Worm (Caenorhabditis elegans): Measurements from ENCODE around the gene nspc-20.

DNA sequence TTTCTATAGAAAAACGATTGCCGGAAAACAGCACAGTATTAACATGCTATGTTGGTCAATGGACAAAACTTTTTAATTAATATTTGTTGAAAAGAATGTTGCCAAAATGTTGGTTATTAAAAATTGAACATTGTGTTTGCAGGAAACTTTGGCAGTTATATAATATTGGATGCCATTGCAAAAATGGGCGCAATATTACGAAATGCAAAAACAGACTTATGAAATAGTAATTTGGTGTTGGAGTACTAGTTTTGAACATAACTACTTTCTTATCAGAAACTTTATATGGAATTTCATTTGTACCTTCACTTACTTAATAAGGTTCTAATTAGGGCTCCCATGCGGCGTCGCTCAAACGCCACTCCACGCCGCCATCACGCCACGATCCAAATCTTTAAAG is 19.6 kb downstream of the nspc-20 start:
- TF ChIP-seq unc-62 (GFP tag; optimal IDR thresholded peaks at IDR 0.05) (no peak), ztf-4 (tag; optimal IDR thresholded peaks at IDR 0.05) (no peak), R02D3.7 (tag; optimal IDR thresholded peaks at IDR 0.05) (no peak), ceh-82 (tag; optimal IDR thresholded peaks at IDR 0.05) (no peak), C34F6.9 (tag; optimal IDR thresholded peaks at IDR 0.05) (no peak), nhr-11 (tag; optimal IDR thresholded peaks at IDR 0.05) (no peak), elt-3 (tag; optimal IDR thresholded peaks at IDR 0.05) (no peak), ceh-16 (tag; optimal IDR thresholded peaks at IDR 0.05) (no peak)
